Fruit fly (Drosophila melanogaster) whole organism, embryonic: Measurements from ENCODE around the gene Dhc64C.

Experiments
- ATbp ChIP-seq: fragments of 200-800 bp; sonication (Bioruptor generic); optimal IDR thresholded peaks from 2 replicates; lab custom pipeline; 2017; ENCODE audit warnings: missing biosample characterization, mild to moderate bottlenecking, missing genetic modification characterization, missing genetic modification reagents
- Atf-2 ChIP-seq: fragments of 200-800 bp; sonication (Bioruptor generic); optimal IDR thresholded peaks from 2 replicates; lab custom pipeline; 2016; ENCODE audit warnings: missing biosample characterization, missing genetic modification characterization
- Blimp-1 ChIP-seq: fragments of 200-800 bp; sonication (Bioruptor generic); optimal IDR thresholded peaks from 3 replicates; lab custom pipeline; 2018; ENCODE audit warnings: missing biosample characterization, missing genetic modification characterization, mild to moderate bottlenecking, moderate library complexity, missing genetic modification reagents
- BtbVII ChIP-seq: fragments of 200-800 bp; sonication (Bioruptor generic); optimal IDR thresholded peaks from 3 replicates; lab custom pipeline; 2017; ENCODE audit warnings: missing biosample characterization, mild to moderate bottlenecking, missing genetic modification characterization
- C15 ChIP-seq: fragments of 200-800 bp; sonication (Bioruptor generic); IDR thresholded peaks from 3 replicates; pipeline ENCODE4 v1.3.6; 2022; ENCODE audit warnings: missing biosample characterization, missing genetic modification characterization
- CG1024 ChIP-seq: fragments of 200-800 bp; sonication (Bioruptor generic); IDR thresholded peaks from 2 replicates; pipeline ENCODE4 v1.3.6; 2022; ENCODE audit warnings: missing biosample characterization, missing genetic modification characterization
- CG11456 ChIP-seq: fragments of 200-800 bp; sonication (Bioruptor generic); IDR thresholded peaks from 3 replicates; pipeline ENCODE4 v1.3.6; 2022; ENCODE audit warnings: missing biosample characterization, missing genetic modification characterization
- CG12155 ChIP-seq: fragments of 200-800 bp; sonication (Bioruptor generic); optimal IDR thresholded peaks from 3 replicates; lab custom pipeline; 2016; ENCODE audit warnings: missing biosample characterization, missing genetic modification characterization
- CG15269 ChIP-seq: fragments of 200-800 bp; sonication (Bioruptor generic); optimal IDR thresholded peaks from 2 replicates; lab custom pipeline; 2018; ENCODE audit warnings: missing biosample characterization, mild to moderate bottlenecking, missing genetic modification characterization, moderate library complexity
- CG17385 ChIP-seq: fragments of 200-800 bp; sonication (Bioruptor generic); optimal IDR thresholded peaks from 3 replicates; lab custom pipeline; 2018; ENCODE audit warnings: missing biosample characterization, mild to moderate bottlenecking, missing genetic modification characterization
- CG2678 ChIP-seq: fragments of 200-800 bp; sonication (Bioruptor generic); optimal IDR thresholded peaks from 3 replicates; lab custom pipeline; 2019; ENCODE audit warnings: missing biosample characterization, mild to moderate bottlenecking, missing genetic modification characterization, moderate library complexity
- CG2875 ChIP-seq: fragments of 200-800 bp; sonication (Bioruptor generic); optimal IDR thresholded peaks from 2 replicates; lab custom pipeline; 2017; ENCODE audit warnings: missing biosample characterization, mild to moderate bottlenecking, missing genetic modification characterization, missing genetic modification reagents
- CG31441 ChIP-seq: fragments of 200-800 bp; sonication (Bioruptor generic); IDR thresholded peaks from 2 replicates; pipeline ENCODE4 v1.3.6; 2022; ENCODE audit warnings: missing biosample characterization, missing genetic modification characterization
- CG32772 ChIP-seq: fragments of 200-800 bp; sonication (Bioruptor generic); IDR thresholded peaks from 2 replicates; pipeline ENCODE4 v1.3.6; 2022; ENCODE audit warnings: missing biosample characterization, missing genetic modification characterization
- CG4707 ChIP-seq: fragments of 200-800 bp; sonication (Bioruptor generic); optimal IDR thresholded peaks from 2 replicates; lab custom pipeline; 2018; ENCODE audit warnings: missing biosample characterization, mild to moderate bottlenecking, missing genetic modification characterization, moderate library complexity
- CG6683 ChIP-seq: fragments of 200-800 bp; sonication (Bioruptor generic); optimal IDR thresholded peaks from 2 replicates; lab custom pipeline; 2017; ENCODE audit warnings: missing biosample characterization, mild to moderate bottlenecking, missing genetic modification characterization, missing genetic modification reagents
- CG6791 ChIP-seq: fragments of 200-800 bp; sonication (Bioruptor generic); IDR thresholded peaks from 3 replicates; pipeline ENCODE4 v1.3.6; 2022; ENCODE audit warnings: missing biosample characterization, missing genetic modification characterization; ENCODE audit not compliant: partially characterized antibody
- CG7372 ChIP-seq: fragments of 200-800 bp; sonication (Bioruptor generic); IDR thresholded peaks from 2 replicates; pipeline ENCODE4 v1.3.6; 2022; ENCODE audit warnings: missing biosample characterization, missing genetic modification characterization
- CG7556 ChIP-seq: fragments of 200-800 bp; sonication (Bioruptor generic); optimal IDR thresholded peaks from 2 replicates; lab custom pipeline; 2017; ENCODE audit warnings: missing biosample characterization, mild to moderate bottlenecking, missing genetic modification characterization
- Dip3 ChIP-seq: fragments of 200-800 bp; sonication (Bioruptor generic); optimal IDR thresholded peaks from 3 replicates; lab custom pipeline; 2016; ENCODE audit warnings: missing biosample characterization, missing genetic modification characterization
- Ets97D ChIP-seq: fragments of 200-800 bp; sonication (Bioruptor generic); optimal IDR thresholded peaks from 3 replicates; lab custom pipeline; 2016; ENCODE audit warnings: missing biosample characterization, missing genetic modification characterization
- HLHmδ ChIP-seq: fragments of 200-800 bp; sonication (Bioruptor generic); optimal IDR thresholded peaks from 2 replicates; lab custom pipeline; 2018; ENCODE audit warnings: missing biosample characterization, mild to moderate bottlenecking, missing genetic modification characterization, moderate library complexity
- Hmx ChIP-seq: fragments of 200-800 bp; sonication (Bioruptor generic); optimal IDR thresholded peaks from 2 replicates; lab custom pipeline; 2016; ENCODE audit warnings: missing biosample characterization, missing genetic modification characterization
- Hr78 ChIP-seq, 2 experiments: fragments of 200-800 bp in 1 of 2; fragments of >200 bp in 1 of 2; sonication (Bioruptor generic) in 1 of 2; optimal IDR thresholded peaks; 2 replicates each; lab custom pipeline; 2017 to 2019; ENCODE audit warnings: missing biosample characterization in 2 of 2, missing genetic modification characterization in 2 of 2, mild to moderate bottlenecking in 1 of 2, moderate library complexity in 1 of 2
- MESR4 ChIP-seq: fragments of 200-800 bp; sonication (Bioruptor generic); optimal IDR thresholded peaks from 2 replicates; lab custom pipeline; 2018; ENCODE audit warnings: missing biosample characterization, mild to moderate bottlenecking, missing genetic modification characterization, moderate library complexity
- Meics ChIP-seq: fragments of 200-800 bp; sonication (Bioruptor generic); optimal IDR thresholded peaks from 2 replicates; lab custom pipeline; 2017; ENCODE audit warnings: missing biosample characterization, mild to moderate bottlenecking, missing genetic modification characterization
- Ravus ChIP-seq: fragments of 200-800 bp; sonication (Bioruptor generic); IDR thresholded peaks from 2 replicates; pipeline ENCODE4 v1.3.6; 2022; ENCODE audit warnings: missing biosample characterization, missing genetic modification characterization
- Sin3A ChIP-seq: fragments of >200 bp; optimal IDR thresholded peaks from 2 replicates; lab custom pipeline; 2018
- Sry-δ ChIP-seq: fragments of 200-800 bp; sonication (Bioruptor generic); optimal IDR thresholded peaks from 2 replicates; lab custom pipeline; 2016; ENCODE audit warnings: missing biosample characterization, missing genetic modification characterization
- TFAM ChIP-seq: fragments of 200-800 bp; sonication (Bioruptor generic); optimal IDR thresholded peaks from 2 replicates; lab custom pipeline; 2017; ENCODE audit warnings: missing biosample characterization, missing genetic modification characterization, inconsistent platforms
- ac ChIP-seq: fragments of 200-800 bp; sonication (Bioruptor generic); optimal IDR thresholded peaks from 3 replicates; lab custom pipeline; 2017; ENCODE audit warnings: missing biosample characterization, mild to moderate bottlenecking, missing genetic modification characterization
- ash1 ChIP-seq: fragments of 200-800 bp; sonication (Bioruptor generic); optimal IDR thresholded peaks from 2 replicates; lab custom pipeline; 2018; ENCODE audit warnings: missing biosample characterization, mild to moderate bottlenecking, missing genetic modification characterization
- chn ChIP-seq: fragments of 200-800 bp; sonication (Bioruptor generic); optimal IDR thresholded peaks from 2 replicates; lab custom pipeline; 2016; ENCODE audit warnings: missing biosample characterization, missing genetic modification characterization
- dati ChIP-seq: fragments of 200-800 bp; sonication (Bioruptor generic); IDR thresholded peaks from 2 replicates; pipeline ENCODE4 v1.3.6; 2022; ENCODE audit warnings: missing biosample characterization, missing genetic modification characterization
- dm ChIP-seq: fragments of 200-800 bp; sonication (Bioruptor generic); optimal IDR thresholded peaks from 3 replicates; lab custom pipeline; 2016; ENCODE audit warnings: missing biosample characterization, missing genetic modification characterization
- ewg ChIP-seq: fragments of 200-800 bp; sonication (Bioruptor generic); optimal IDR thresholded peaks from 3 replicates; lab custom pipeline; 2017; ENCODE audit warnings: mild to moderate bottlenecking, missing biosample characterization, missing genetic modification reagents, missing genetic modification characterization
- fd102C ChIP-seq: fragments of 200-800 bp; sonication (Bioruptor generic); optimal IDR thresholded peaks from 2 replicates; lab custom pipeline; 2018; ENCODE audit warnings: missing biosample characterization, mild to moderate bottlenecking, missing genetic modification characterization, moderate library complexity
- fd3F ChIP-seq: fragments of 200-800 bp; sonication (Bioruptor generic); optimal IDR thresholded peaks from 2 replicates; lab custom pipeline; 2018; ENCODE audit warnings: missing biosample characterization, mild to moderate bottlenecking, missing genetic modification characterization, moderate library complexity
- ftz-f1 ChIP-seq: fragments of 200-800 bp; sonication (Bioruptor generic); optimal IDR thresholded peaks from 2 replicates; lab custom pipeline; 2016; ENCODE audit warnings: missing biosample characterization, missing genetic modification characterization
- nau ChIP-seq: fragments of 200-800 bp; sonication (Bioruptor generic); optimal IDR thresholded peaks from 3 replicates; lab custom pipeline; 2017; ENCODE audit warnings: missing biosample characterization, mild to moderate bottlenecking, missing genetic modification characterization, missing genetic modification reagents
- oc ChIP-seq: fragments of 200-800 bp; sonication (Bioruptor generic); optimal IDR thresholded peaks from 2 replicates; lab custom pipeline; 2018; ENCODE audit warnings: missing biosample characterization, mild to moderate bottlenecking, missing genetic modification characterization, moderate library complexity
- onecut ChIP-seq: fragments of 200-800 bp; sonication (Bioruptor generic); IDR thresholded peaks from 2 replicates; pipeline ENCODE4 v1.3.6; 2022; ENCODE audit warnings: missing biosample characterization, missing genetic modification characterization
- pan ChIP-seq, 4 experiments: fragments of >200 bp in 3 of 4; fragments of 200-800 bp in 1 of 4; sonication (Bioruptor generic) in 1 of 4; optimal IDR thresholded peaks in 3 of 4; IDR thresholded peaks in 1 of 4; 2 replicates each; pipeline versions ENCODE4 v1.3.6 to Lab custom; 2017 to 2022; ENCODE audit warnings: missing biosample characterization in 2 of 4, missing genetic modification characterization in 2 of 4, mixed read lengths in 1 of 4
- pb ChIP-seq: fragments of 200-800 bp; sonication (Bioruptor generic); optimal IDR thresholded peaks from 3 replicates; lab custom pipeline; 2016; ENCODE audit warnings: missing biosample characterization, missing genetic modification characterization
- schlank ChIP-seq: fragments of 200-800 bp; sonication (Bioruptor generic); optimal IDR thresholded peaks from 2 replicates; lab custom pipeline; 2018; ENCODE audit warnings: missing biosample characterization, mild to moderate bottlenecking, missing genetic modification characterization
- slp2 ChIP-seq: fragments of 200-800 bp; sonication (Bioruptor generic); optimal IDR thresholded peaks from 2 replicates; lab custom pipeline; 2016; ENCODE audit warnings: missing biosample characterization, missing genetic modification characterization
- sob ChIP-seq: fragments of 200-800 bp; sonication (Bioruptor generic); IDR thresholded peaks from 2 replicates; pipeline ENCODE4 v1.3.6; 2022; ENCODE audit warnings: missing biosample characterization, missing genetic modification characterization
- unpg ChIP-seq: fragments of 200-800 bp; sonication (Bioruptor generic); optimal IDR thresholded peaks from 3 replicates; lab custom pipeline; 2018; ENCODE audit warnings: missing biosample characterization, mild to moderate bottlenecking, missing genetic modification characterization, moderate library complexity

The Dhc64C gene

DNA sequence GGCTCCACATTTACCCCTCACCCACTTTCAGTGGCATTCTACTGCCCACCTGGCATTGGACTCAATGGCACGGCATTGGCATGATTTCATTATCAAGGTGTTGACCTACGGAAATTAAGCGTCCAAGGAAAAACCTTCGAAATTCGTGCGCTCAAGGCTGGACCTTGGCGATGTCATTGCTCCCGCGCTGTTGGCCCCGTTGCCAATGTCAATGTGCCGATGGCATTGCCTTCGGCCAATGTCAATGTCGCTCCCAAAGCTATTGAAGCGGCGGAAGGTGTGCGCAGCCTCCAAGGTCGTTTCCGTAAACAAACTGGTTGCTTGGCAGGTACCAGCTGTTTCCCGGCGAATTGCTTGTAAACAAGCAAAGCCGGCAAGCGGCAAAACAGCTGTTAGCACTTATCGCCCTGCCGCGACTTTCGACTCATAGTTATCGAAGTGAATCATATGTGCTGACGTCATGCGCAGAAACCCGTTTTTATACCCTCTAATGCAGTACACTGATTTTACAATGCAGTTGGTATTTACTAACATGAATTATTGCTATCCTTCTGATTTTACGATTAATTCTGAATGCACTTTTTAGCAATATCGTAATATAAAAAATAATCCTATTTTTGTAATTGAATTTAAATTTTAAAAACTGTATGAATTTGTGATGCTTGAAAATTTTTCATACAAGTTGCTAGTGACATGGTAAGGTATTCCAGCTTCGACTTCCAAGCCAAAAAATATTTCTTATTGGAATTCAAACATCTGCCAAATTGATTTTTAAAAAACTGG is 940 bp downstream of the Dhc64C start (continued):
- TF ChIP-seq schlank (peak; percentile 83), ATbp (GFP tag; lab: Kevin White, UChicago) (peak; percentile 91), slp2 (peak; percentile 57), Ravus (peak; percentile 95), nau (GFP tag; lab: Kevin White, UChicago) (no peak), sob (GFP tag; lab: Robert Waterston, UW) (peak; percentile 98), ewg (GFP tag; lab: Kevin White, UChicago) (peak; percentile 98), CG7556 (GFP tag; lab: Kevin White, UChicago) (peak; percentile 95), Hmx (GFP tag; lab: Kevin White, UChicago) (no peak), Meics (GFP tag; lab: Kevin White, UChicago) (peak; percentile 95), CG15269 (tag; lab: Kevin White, UChicago) (peak; percentile 96), CG7372 (GFP tag; lab: Robert Waterston, UW) (peak; percentile 95), Blimp-1 (GFP tag; lab: Kevin White, UChicago) (peak; percentile 93), CG4707 (peak; percentile 75), oc (tag; lab: Kevin White, UChicago) (peak; percentile 95), CG12155 (GFP tag; lab: Kevin White, UChicago) (no peak), dm (GFP tag; lab: Kevin White, UChicago) (peak; percentile 82), ac (GFP tag; lab: Kevin White, UChicago) (peak; percentile 83), HLHmδ (no peak), onecut (GFP tag; lab: Robert Waterston, UW) (peak; percentile 95), CG11456 (GFP tag; lab: Robert Waterston, UW) (peak; percentile 98), unpg (GFP tag; lab: Kevin White, UChicago) (peak; percentile 96), ftz-f1 (GFP tag; lab: Kevin White, UChicago) (peak; percentile 100), Dip3 (GFP tag; lab: Kevin White, UChicago) (peak; percentile 92), Sin3A (lab: Kevin White, UChicago) (no peak), fd3F (GFP tag; lab: Kevin White, UChicago) (peak; percentile 94), CG17385 (peak; percentile 90), CG31441 (peak; percentile 84), CG6791 (GFP tag; lab: Robert Waterston, UW) (peak; percentile 48; the same call in 1 of the 3 replicates), Ets97D (peak; percentile 66), CG2678 (tag; lab: Kevin White, UChicago) (peak; percentile 97), BtbVII (GFP tag; lab: Kevin White, UChicago) (peak; percentile 95), chn (GFP tag; lab: Kevin White, UChicago) (peak; percentile 94), TFAM (GFP tag; lab: Kevin White, UChicago) (peak; percentile 76), ash1 (peak; percentile 4), Atf-2 (GFP tag; lab: Kevin White, UChicago) (peak; percentile 88), pb (peak; percentile 69), fd102C (GFP tag; lab: Kevin White, UChicago) (peak; percentile 65), CG6683 (GFP tag; lab: Kevin White, UChicago) (peak; percentile 91), CG1024 (peak; percentile 92), MESR4 (peak; percentile 67), Sry-δ (GFP tag; lab: Kevin White, UChicago) (peak; percentile 53), Hr78 (GFP tag; optimal IDR thresholded peaks at IDR 0.05; lab: Kevin White, UChicago) (no peak), C15 (GFP tag; lab: Robert Waterston, UW) (peak; percentile 95), pan (optimal IDR thresholded peaks at IDR 0.05; lab: Kevin White, UChicago) (no peak), pan (GFP tag; optimal IDR thresholded peaks at IDR 0.05 in 1 of 2, IDR thresholded peaks at IDR 0.05 in 1 of 2) (peak in 1 of 2 experiments; percentile 97), dati (GFP tag; lab: Robert Waterston, UW) (peak; percentile 75), CG2875 (peak; percentile 90), CG32772 (peak; percentile 95)
